Worm (Caenorhabditis elegans) whole organism, midembryonic: Measurements from ENCODE around the gene lir-1.

Source experiments
- T22C8.4 ChIP-seq: fragments of 200-800 bp; sonication (Bioruptor generic); IDR thresholded peaks from 2 replicates; pipeline ENCODE4 v1.3.6; 2022; ENCODE audit warnings: missing genetic modification characterization, missing compliant biosample characterization
- cog-1 ChIP-seq: sonication (generic microtip); optimal IDR thresholded peaks from 2 replicates; lab custom pipeline; 2016; ENCODE audit warnings: missing genetic modification characterization, missing compliant biosample characterization
- flt-1 ChIP-seq: fragments of 200-800 bp; sonication (Bioruptor generic); IDR thresholded peaks from 2 replicates; pipeline ENCODE4 v1.3.6; 2022; ENCODE audit warnings: missing genetic modification characterization, missing compliant biosample characterization
- klf-2 ChIP-seq: fragments of 200-800 bp; sonication (Bioruptor generic); conservative IDR thresholded peaks from 2 replicates; pipeline ENCODE4 v1.3.6; 2022; ENCODE audit warnings: missing genetic modification reagents, missing genetic modification characterization, missing compliant biosample characterization
- ref-1 ChIP-seq: fragments of 200-800 bp; sonication (Bioruptor generic); conservative IDR thresholded peaks from 2 replicates; pipeline ENCODE4 v1.3.6; 2022; ENCODE audit warnings: missing genetic modification reagents, missing genetic modification characterization, missing compliant biosample characterization
- tab-1 ChIP-seq: fragments of 200-800 bp; sonication (Bioruptor generic); IDR thresholded peaks from 2 replicates; pipeline ENCODE4 v1.3.6; 2022; ENCODE audit warnings: missing genetic modification characterization, missing compliant biosample characterization
- ztf-23 ChIP-seq: fragments of 200-800 bp; sonication (Bioruptor generic); IDR thresholded peaks from 2 replicates; pipeline ENCODE4 v1.3.6; 2022; ENCODE audit warnings: missing genetic modification reagents, missing genetic modification characterization, missing compliant biosample characterization
- ztf-29 ChIP-seq: fragments of 200-800 bp; sonication (Bioruptor generic); IDR thresholded peaks from 2 replicates; pipeline ENCODE4 v1.3.6; 2022; ENCODE audit warnings: missing genetic modification reagents, missing genetic modification characterization, missing compliant biosample characterization

- TF ChIP-seq flt-1 (GFP tag; lab: Robert Waterston, UW), result no peak
- no peak for TF ChIP-seq T22C8.4 (GFP tag; lab: Robert Waterston, UW)
- TF ChIP-seq klf-2, result no peak
- no peak for TF ChIP-seq ref-1 (GFP tag; lab: Robert Waterston, UW)
- no peak for TF ChIP-seq tab-1 (GFP tag; lab: Robert Waterston, UW)
- no peak for TF ChIP-seq ztf-29 (GFP tag; lab: Robert Waterston, UW)
- TF ChIP-seq ztf-23, result no peak
- no peak for TF ChIP-seq cog-1
Measured at ce11 chrII:7666338-7666737, 5.5 kb upstream of the lir-1 start.
